Worm (Caenorhabditis elegans) whole organism, L3 larva: ENCODE measurements around the gene srx-73.

Experiments
- jun-1 ChIP-seq: fragments of 150-350 bp; optimal IDR thresholded peaks from 2 replicates; lab custom pipeline; 2014; ENCODE audit warnings: missing biosample characterization, missing genetic modification reagents, missing genetic modification characterization
- mdl-1 ChIP-seq: fragments of 150-350 bp; optimal IDR thresholded peaks from 2 replicates; lab custom pipeline; 2014; ENCODE audit warnings: missing biosample characterization, missing genetic modification characterization
- nfya-1 ChIP-seq: sonication (generic microtip); optimal IDR thresholded peaks from 2 replicates; lab custom pipeline; 2017; ENCODE audit warnings: missing genetic modification characterization, mild to moderate bottlenecking, missing compliant biosample characterization, antibody characterized with exemption, moderate library complexity; ENCODE audit not compliant: insufficient read depth
- nhr-11 ChIP-seq: fragments of 150-350 bp; optimal IDR thresholded peaks from 2 replicates; lab custom pipeline; 2014; ENCODE audit warnings: missing biosample characterization, missing genetic modification characterization
- nhr-237 ChIP-seq: fragments of 150-350 bp; optimal IDR thresholded peaks from 2 replicates; lab custom pipeline; 2014; ENCODE audit warnings: missing biosample characterization, missing genetic modification characterization
- nhr-76 ChIP-seq: fragments of 150-350 bp; sonication (generic microtip); optimal IDR thresholded peaks from 5 replicates; lab custom pipeline; 2014; ENCODE audit warnings: missing biosample characterization, missing genetic modification characterization
- pha-4 ChIP-seq: fragments of 150-350 bp; optimal IDR thresholded peaks from 2 replicates; lab custom pipeline; 2014; ENCODE audit warnings: missing biosample characterization, missing genetic modification reagents, missing genetic modification characterization
- sea-2 ChIP-seq: fragments of 150-350 bp; sonication (generic microtip); optimal IDR thresholded peaks from 4 replicates; lab custom pipeline; 2014; ENCODE audit warnings: missing biosample characterization, missing genetic modification reagents, missing genetic modification characterization

- TF ChIP-seq nhr-76 (no peak), nhr-237 (tag; lab: Kevin White, UChicago) (no peak), sea-2 (no peak), mdl-1 (no peak), pha-4 (no peak), nhr-11 (peak; percentile 68), nfya-1 (tag; lab: Kevin White, UChicago) (no peak), jun-1 (tag; lab: Kevin White, UChicago) (no peak)
Measured at ce11 chrV:4694466-4695092, 29.0 kb upstream of the srx-73 start.
